Worm (Caenorhabditis elegans) whole organism, young adult: ENCODE results near the gene R02E4.2.

Source experiments
- B0035.1 ChIP-seq: sonication (generic microtip); optimal IDR thresholded peaks from 2 replicates; lab custom pipeline; 2016; ENCODE audit warnings: missing genetic modification characterization, mild to moderate bottlenecking, missing compliant biosample characterization, missing genotype, missing genetic modification reagents
- C17E4.6 ChIP-seq: fragments of 200-800 bp; sonication (Bioruptor generic); IDR thresholded peaks from 2 replicates; pipeline ENCODE4 v1.3.6; 2022; ENCODE audit warnings: missing genetic modification reagents, missing genetic modification characterization, missing compliant biosample characterization
- F22D6.2 ChIP-seq: sonication (generic microtip); optimal IDR thresholded peaks from 2 replicates; lab custom pipeline; 2016; ENCODE audit warnings: mild to moderate bottlenecking, missing genetic modification characterization, missing compliant biosample characterization
- F23B12.7 ChIP-seq: sonication (generic microtip); optimal IDR thresholded peaks from 2 replicates; lab custom pipeline; 2017; ENCODE audit warnings: missing genetic modification characterization, mild to moderate bottlenecking, missing compliant biosample characterization, antibody characterized with exemption, moderate library complexity; ENCODE audit not compliant: insufficient read depth
- F37B4.10 ChIP-seq: fragments of 200-800 bp; sonication (Bioruptor generic); IDR thresholded peaks from 2 replicates; pipeline ENCODE4 v1.3.6; 2022; ENCODE audit warnings: missing genetic modification characterization, missing compliant biosample characterization
- F55B11.4 ChIP-seq: sonication (generic microtip); optimal IDR thresholded peaks from 2 replicates; lab custom pipeline; 2016; ENCODE audit warnings: missing compliant biosample characterization, missing genetic modification characterization, borderline replicate concordance; ENCODE audit not compliant: insufficient read depth
- F57A8.1 ChIP-seq: fragments of 200-800 bp; sonication (Bioruptor generic); optimal IDR thresholded peaks from 2 replicates; lab custom pipeline; 2018; ENCODE audit warnings: mild to moderate bottlenecking, missing genetic modification characterization, moderate library complexity, missing compliant biosample characterization
- F57C9.4 ChIP-seq: sonication (generic microtip); optimal IDR thresholded peaks from 2 replicates; lab custom pipeline; 2017; ENCODE audit warnings: mild to moderate bottlenecking, missing genetic modification characterization, missing compliant biosample characterization
- K11D2.4 ChIP-seq: fragments of 200-800 bp; sonication (Bioruptor generic); IDR thresholded peaks from 2 replicates; pipeline ENCODE4 v1.3.6; 2022; ENCODE audit warnings: missing genetic modification reagents, missing genetic modification characterization, missing compliant biosample characterization
- akir-1 ChIP-seq: fragments of 200-800 bp; sonication (Bioruptor generic); optimal IDR thresholded peaks from 2 replicates; lab custom pipeline; 2018; ENCODE audit warnings: mild to moderate bottlenecking, missing genetic modification characterization, moderate library complexity, missing compliant biosample characterization
- atf-7 ChIP-seq: sonication (generic microtip); optimal IDR thresholded peaks from 2 replicates; lab custom pipeline; 2017; ENCODE audit warnings: mild to moderate bottlenecking, missing genetic modification characterization, missing compliant biosample characterization
- athp-1 ChIP-seq: sonication (generic microtip); optimal IDR thresholded peaks from 2 replicates; lab custom pipeline; 2017; ENCODE audit warnings: mild to moderate bottlenecking, missing genetic modification characterization, missing compliant biosample characterization
- attf-6 ChIP-seq: fragments of 200-800 bp; sonication (Bioruptor generic); IDR thresholded peaks from 2 replicates; pipeline ENCODE4 v1.3.6; 2022; ENCODE audit warnings: missing genetic modification reagents, missing genetic modification characterization, missing compliant biosample characterization
- bed-1 ChIP-seq: fragments of 200-800 bp; sonication (Bioruptor generic); IDR thresholded peaks from 2 replicates; pipeline ENCODE4 v1.3.6; 2022; ENCODE audit warnings: missing genetic modification reagents, missing genetic modification characterization, missing compliant biosample characterization
- ceh-100 ChIP-seq: fragments of 200-800 bp; sonication (Bioruptor generic); IDR thresholded peaks from 2 replicates; pipeline ENCODE4 v1.3.6; 2022; ENCODE audit warnings: missing genetic modification reagents, missing genetic modification characterization, missing compliant biosample characterization
- ceh-91 ChIP-seq: fragments of 200-800 bp; sonication (Bioruptor generic); IDR thresholded peaks from 2 replicates; pipeline ENCODE4 v1.3.6; 2022; ENCODE audit warnings: missing genetic modification reagents, missing genetic modification characterization, missing compliant biosample characterization
- die-1 ChIP-seq: sonication (generic microtip); optimal IDR thresholded peaks from 2 replicates; lab custom pipeline; 2016; ENCODE audit warnings: missing genotype, mild to moderate bottlenecking, missing genetic modification characterization, missing compliant biosample characterization
- efl-1 ChIP-seq: fragments of 150-350 bp; optimal IDR thresholded peaks from 2 replicates; lab custom pipeline; 2014; ENCODE audit warnings: missing biosample characterization, missing genetic modification reagents, missing genetic modification characterization
- egl-44 ChIP-seq: fragments of 200-800 bp; sonication (Bioruptor generic); IDR thresholded peaks from 2 replicates; pipeline ENCODE4 v1.3.6; 2022; ENCODE audit warnings: missing genetic modification reagents, missing genetic modification characterization, missing compliant biosample characterization
- hlh-26 ChIP-seq: fragments of 200-800 bp; sonication (Bioruptor generic); conservative IDR thresholded peaks from 2 replicates; pipeline ENCODE4 v1.3.6; 2022; ENCODE audit warnings: missing genetic modification reagents, missing genetic modification characterization, missing compliant biosample characterization
- hmg-1.2 ChIP-seq: fragments of 200-800 bp; sonication (Bioruptor generic); IDR thresholded peaks from 2 replicates; pipeline ENCODE4 v1.3.6; 2022; ENCODE audit warnings: missing genetic modification reagents, missing genetic modification characterization, missing compliant biosample characterization
- hrde-1 ChIP-seq: sonication (generic microtip); optimal IDR thresholded peaks from 2 replicates; lab custom pipeline; 2016; ENCODE audit warnings: missing genetic modification characterization, mild to moderate bottlenecking, missing compliant biosample characterization, moderate library complexity, missing genotype, missing genetic modification reagents, borderline replicate concordance
- let-526 ChIP-seq: fragments of 200-800 bp; sonication (Bioruptor generic); IDR thresholded peaks from 2 replicates; pipeline ENCODE4 v1.3.6; 2022; ENCODE audit warnings: missing genetic modification reagents, missing genetic modification characterization, missing compliant biosample characterization
- lin-26 ChIP-seq: fragments of 200-800 bp; sonication (Bioruptor generic); IDR thresholded peaks from 2 replicates; pipeline ENCODE4 v1.3.6; 2022; ENCODE audit warnings: missing genetic modification reagents, missing genetic modification characterization, missing compliant biosample characterization
- lin-35 ChIP-seq, 3 experiments: fragments of 150-350 bp in 2 of 3; sonication (generic microtip) in 1 of 3; optimal IDR thresholded peaks; 2 replicates each; lab custom pipeline; 2014 to 2018; ENCODE audit warnings: missing biosample characterization in 3 of 3, missing genetic modification characterization in 3 of 3, missing genetic modification reagents in 3 of 3
- lsl-1 ChIP-seq: fragments of 200-800 bp; sonication (Bioruptor generic); optimal IDR thresholded peaks from 2 replicates; lab custom pipeline; 2018; ENCODE audit warnings: mild to moderate bottlenecking, missing genetic modification characterization, moderate library complexity, missing compliant biosample characterization
- madf-10 ChIP-seq: sonication (generic microtip); optimal IDR thresholded peaks from 2 replicates; lab custom pipeline; 2016; ENCODE audit warnings: mild to moderate bottlenecking, missing genetic modification characterization, missing compliant biosample characterization
- mcd-1 ChIP-seq: fragments of 200-800 bp; sonication (Bioruptor generic); IDR thresholded peaks from 2 replicates; pipeline ENCODE4 v1.3.6; 2022; ENCODE audit warnings: missing genetic modification reagents, missing genetic modification characterization, missing compliant biosample characterization
- nfya-2 ChIP-seq: fragments of 200-800 bp; sonication (Bioruptor generic); IDR thresholded peaks from 2 replicates; pipeline ENCODE4 v1.3.6; 2022; ENCODE audit warnings: missing genetic modification reagents, missing genetic modification characterization, missing compliant biosample characterization
- nhr-179 ChIP-seq: sonication (generic microtip); optimal IDR thresholded peaks from 2 replicates; lab custom pipeline; 2016; ENCODE audit warnings: mild to moderate bottlenecking, missing genetic modification characterization, missing compliant biosample characterization
- nhr-27 ChIP-seq: fragments of 200-800 bp; sonication (Bioruptor generic); optimal IDR thresholded peaks from 2 replicates; lab custom pipeline; 2018; ENCODE audit warnings: mild to moderate bottlenecking, missing genetic modification characterization, moderate library complexity, missing compliant biosample characterization
- nhr-80 ChIP-seq: sonication (generic microtip); optimal IDR thresholded peaks from 2 replicates; lab custom pipeline; 2016; ENCODE audit warnings: missing genetic modification characterization, missing compliant biosample characterization
- nhr-90 ChIP-seq: sonication (generic microtip); optimal IDR thresholded peaks from 2 replicates; lab custom pipeline; 2016; ENCODE audit warnings: missing genotype, mild to moderate bottlenecking, missing genetic modification characterization, missing compliant biosample characterization
- repo-1 ChIP-seq: sonication (generic microtip); optimal IDR thresholded peaks from 2 replicates; lab custom pipeline; 2017; ENCODE audit warnings: mild to moderate bottlenecking, missing genetic modification characterization, missing compliant biosample characterization
- xnd-1 ChIP-seq: sonication (generic microtip); optimal IDR thresholded peaks from 2 replicates; lab custom pipeline; 2016; ENCODE audit warnings: missing genotype, missing genetic modification reagents, missing genetic modification characterization, missing compliant biosample characterization
- ztf-28 ChIP-seq: fragments of 200-800 bp; sonication (Bioruptor generic); IDR thresholded peaks from 2 replicates; pipeline ENCODE4 v1.3.6; 2022; ENCODE audit warnings: missing genetic modification reagents, missing genetic modification characterization, missing compliant biosample characterization

The R02E4.2 gene

DNA sequence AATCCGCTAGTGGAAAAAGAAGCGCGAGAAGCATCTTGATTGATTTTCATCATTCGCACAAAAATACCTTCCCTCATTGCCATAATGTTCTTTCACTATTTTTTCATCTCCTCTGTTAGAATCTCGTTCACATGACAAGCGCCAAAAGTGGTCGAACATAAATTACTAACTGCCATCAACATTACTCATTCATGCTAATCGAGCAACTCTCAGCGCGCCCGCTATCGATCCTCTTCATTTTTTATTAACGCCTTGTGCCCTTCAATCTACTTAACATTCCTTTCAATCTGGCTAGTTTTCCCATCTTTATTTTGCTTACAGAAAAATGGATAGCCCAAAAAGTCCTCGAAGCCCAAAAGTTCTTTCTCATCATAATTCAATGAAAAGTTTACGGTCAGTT is 10.4 kb downstream of the R02E4.2 start, which contains the start of gene F09F9.5:
Gene F09F9.5 (plus strand): TSS at position 301 of the 400 bp plus-strand sequence.
- TF ChIP-seq lsl-1 (GFP tag; lab: Kevin White, UChicago) (no peak), madf-10 (no peak), repo-1 (tag; lab: Kevin White, UChicago) (no peak), athp-1 (tag; lab: Kevin White, UChicago) (no peak), hlh-26 (GFP tag; lab: Robert Waterston, UW) (no peak), nhr-179 (tag; lab: Kevin White, UChicago) (no peak), C17E4.6 (no peak), nhr-90 (no peak), akir-1 (GFP tag; lab: Kevin White, UChicago) (no peak), xnd-1 (tag; lab: Kevin White, UChicago) (no peak)
- TF ChIP-seq, all 124 proteins: peak for 0

DNA sequence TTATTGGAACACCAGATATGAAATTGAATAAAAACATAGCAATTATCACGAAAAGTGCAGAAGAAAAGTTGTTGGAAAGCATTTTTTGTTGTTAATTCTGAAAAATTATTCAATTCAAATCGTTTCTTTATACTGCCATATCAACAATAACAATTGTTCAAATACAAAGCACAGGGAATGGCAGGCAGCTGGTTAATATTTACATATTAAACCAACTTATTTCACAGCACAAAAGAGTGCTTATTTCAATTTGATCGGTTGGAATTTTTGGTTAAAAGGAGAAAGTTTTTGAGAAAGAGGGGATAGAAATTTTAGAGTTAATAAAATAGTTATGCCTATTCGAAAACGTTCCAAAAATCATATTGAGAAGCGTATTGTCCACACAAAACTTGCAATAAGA is 13.7 kb downstream of the R02E4.2 start, which contains the start of gene F09F9.3:
Gene F09F9.3 (minus strand): TSS at position 101 of the 400 bp plus-strand sequence.
- TF ChIP-seq F22D6.2 (tag; lab: Kevin White, UChicago) (no peak), nhr-80 (tag; lab: Kevin White, UChicago) (no peak), F57C9.4 (tag; lab: Kevin White, UChicago) (no peak), nfya-2 (no peak), nhr-27 (tag; lab: Kevin White, UChicago) (no peak), mcd-1 (GFP tag; lab: Robert Waterston, UW) (no peak), F23B12.7 (tag; lab: Kevin White, UChicago) (no peak), let-526 (GFP tag; lab: Robert Waterston, UW) (no peak), hmg-1.2 (GFP tag; lab: Robert Waterston, UW) (no peak), B0035.1 (tag; lab: Kevin White, UChicago) (no peak), F37B4.10 (GFP tag; lab: Robert Waterston, UW) (no peak), die-1 (tag; lab: Kevin White, UChicago) (no peak), hrde-1 (no peak)

DNA sequence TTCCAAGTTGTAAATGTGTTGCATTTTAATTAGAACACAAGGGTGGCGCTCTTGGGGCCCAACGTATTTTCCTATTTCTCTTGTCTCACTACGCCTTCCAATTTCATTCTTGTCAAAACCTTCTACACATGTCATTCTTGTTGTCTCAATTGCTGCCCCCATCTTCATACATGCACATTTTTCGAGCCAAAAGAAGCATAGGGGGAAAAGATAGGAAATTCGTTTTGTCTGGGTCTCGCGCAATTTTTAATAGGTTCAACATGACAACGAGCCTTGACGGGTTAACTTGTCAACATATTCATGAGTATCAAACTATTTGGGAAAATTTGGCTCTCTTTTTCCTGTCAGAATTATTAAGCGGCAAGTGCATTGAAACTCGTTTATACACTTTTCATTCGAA is 16.1 kb downstream of the R02E4.2 start:
- TF ChIP-seq F23B12.7 (tag; lab: Kevin White, UChicago) (no peak), ceh-100 (GFP tag; lab: Robert Waterston, UW) (no peak), lin-26 (no peak), ztf-28 (GFP tag; lab: Robert Waterston, UW) (no peak), atf-7 (no peak), ceh-91 (GFP tag; lab: Robert Waterston, UW) (no peak), efl-1 (GFP tag; lab: Kevin White, UChicago) (no peak), K11D2.4 (GFP tag; lab: Robert Waterston, UW) (no peak), F57A8.1 (GFP tag; lab: Kevin White, UChicago) (no peak)
- TF ChIP-seq, all 124 proteins: peak for 0

DNA sequence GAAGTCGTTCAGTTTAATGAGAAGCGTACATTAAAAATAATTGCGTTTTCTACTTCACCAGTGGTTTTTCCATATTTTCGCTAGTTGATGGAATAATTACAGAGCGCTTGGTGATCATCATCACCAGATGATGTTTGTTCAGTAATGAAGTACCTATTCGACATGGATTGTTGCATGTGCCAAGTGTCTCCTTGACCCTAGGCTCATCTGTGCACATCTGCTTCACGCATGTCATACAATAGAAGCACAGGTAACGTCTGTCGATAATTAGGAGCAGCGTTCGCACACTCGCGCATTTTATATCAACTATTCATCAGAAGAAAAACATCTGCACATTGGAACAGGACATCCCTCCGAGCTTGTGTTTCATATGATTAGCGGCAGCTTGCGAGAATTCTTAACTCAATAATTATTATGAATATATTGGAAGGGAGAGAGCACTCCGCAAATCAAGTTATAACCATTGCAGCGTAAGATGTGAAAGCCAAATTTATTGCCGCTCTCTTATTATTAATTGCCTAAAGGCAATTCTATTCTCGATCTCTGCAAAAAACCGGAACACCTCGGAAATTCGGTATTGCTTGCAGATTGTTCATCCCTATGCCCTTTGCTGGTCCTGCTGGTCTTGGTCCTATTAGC is 18.0 kb downstream of the R02E4.2 start:
- no peak for TF ChIP-seq F55B11.4 (tag; lab: Kevin White, UChicago)
- TF ChIP-seq attf-6: no peak
- TF ChIP-seq lin-35 (GFP tag; optimal IDR thresholded peaks at IDR 0.05; lab: Kevin White, UChicago): no peak
- no peak for TF ChIP-seq egl-44 (GFP tag; lab: Robert Waterston, UW)
- no peak for TF ChIP-seq bed-1 (GFP tag; lab: Robert Waterston, UW)
- TF ChIP-seq, all 124 proteins: peak for 0
